Fruit fly (Drosophila melanogaster) whole organism, prepupa: ENCODE results near the gene CG6574.
A peak's percentile ranks its signal among the peaks of the same experiment; 100 is the strongest.

Experiments
- Blimp-1 ChIP-seq: fragments of 200-800 bp; sonication (Bioruptor generic); optimal IDR thresholded peaks from 3 replicates; lab custom pipeline; 2017; ENCODE audit warnings: missing biosample characterization, missing genetic modification characterization, mild to moderate bottlenecking, moderate library complexity, missing genetic modification reagents
- CG10669 ChIP-seq: fragments of 200-800 bp; sonication (Bioruptor generic); optimal IDR thresholded peaks from 3 replicates; lab custom pipeline; 2018; ENCODE audit warnings: missing biosample characterization, mild to moderate bottlenecking, missing genetic modification characterization, moderate library complexity
- CG11294 ChIP-seq: fragments of 200-800 bp; sonication (Bioruptor generic); IDR thresholded peaks from 2 replicates; pipeline ENCODE4 v1.3.6; 2022; ENCODE audit warnings: missing biosample characterization, missing genetic modification characterization
- CG11762 ChIP-seq: fragments of 200-800 bp; sonication (Bioruptor generic); optimal IDR thresholded peaks from 3 replicates; lab custom pipeline; 2016; ENCODE audit warnings: missing biosample characterization, missing genetic modification characterization; ENCODE audit not compliant: insufficient read depth
- CG11902 ChIP-seq: fragments of 200-800 bp; sonication (Bioruptor generic); optimal IDR thresholded peaks from 3 replicates; lab custom pipeline; 2016; ENCODE audit warnings: missing biosample characterization, missing genetic modification characterization
- CG15336 ChIP-seq: fragments of 200-800 bp; sonication (Bioruptor generic); IDR thresholded peaks from 2 replicates; pipeline ENCODE4 v1.3.6; 2022; ENCODE audit warnings: missing biosample characterization, missing genetic modification characterization
- CG16779 ChIP-seq: fragments of 200-800 bp; sonication (Bioruptor generic); optimal IDR thresholded peaks from 3 replicates; lab custom pipeline; 2017; ENCODE audit warnings: missing biosample characterization, mild to moderate bottlenecking, missing genetic modification characterization
- CG3032 ChIP-seq: fragments of 200-800 bp; optimal IDR thresholded peaks from 2 replicates; lab custom pipeline; 2019; ENCODE audit warnings: missing biosample characterization, mild to moderate bottlenecking, missing genetic modification characterization, moderate library complexity
- CG31627 ChIP-seq: fragments of 200-800 bp; sonication (Bioruptor generic); optimal IDR thresholded peaks from 3 replicates; lab custom pipeline; 2016; ENCODE audit warnings: missing biosample characterization, missing genetic modification characterization
- CG32006 ChIP-seq: fragments of 200-800 bp; sonication (Bioruptor generic); optimal IDR thresholded peaks from 3 replicates; lab custom pipeline; 2017; ENCODE audit warnings: missing biosample characterization, mild to moderate bottlenecking, missing genetic modification characterization
- CG34406 ChIP-seq: fragments of 200-800 bp; sonication (Bioruptor generic); optimal IDR thresholded peaks from 3 replicates; lab custom pipeline; 2016; ENCODE audit warnings: missing biosample characterization, missing genetic modification characterization
- CG3919 ChIP-seq: fragments of 200-800 bp; sonication (Bioruptor generic); optimal IDR thresholded peaks from 3 replicates; lab custom pipeline; 2016; ENCODE audit warnings: missing biosample characterization, missing genetic modification characterization
- CG6163 ChIP-seq: fragments of 200-800 bp; sonication (Bioruptor generic); IDR thresholded peaks from 3 replicates; pipeline ENCODE4 v1.3.6; 2022; ENCODE audit warnings: missing biosample characterization, missing genetic modification characterization
- CG6792 ChIP-seq: fragments of 200-800 bp; sonication (Bioruptor generic); optimal IDR thresholded peaks from 3 replicates; lab custom pipeline; 2016; ENCODE audit warnings: missing biosample characterization, missing genetic modification characterization
- CG6808 ChIP-seq: fragments of 200-800 bp; sonication (Bioruptor generic); optimal IDR thresholded peaks from 3 replicates; lab custom pipeline; 2017; ENCODE audit warnings: missing biosample characterization, missing genetic modification characterization, mild to moderate bottlenecking, moderate library complexity, missing genetic modification reagents
- CG6854 ChIP-seq: fragments of 200-800 bp; sonication (Bioruptor generic); optimal IDR thresholded peaks from 2 replicates; lab custom pipeline; 2017; ENCODE audit warnings: missing biosample characterization, mild to moderate bottlenecking, missing genetic modification characterization
- CG8119 ChIP-seq: fragments of 200-800 bp; sonication (Bioruptor generic); IDR thresholded peaks from 3 replicates; pipeline ENCODE4 v1.3.6; 2022; ENCODE audit warnings: missing biosample characterization, missing genetic modification characterization
- CG8632 ChIP-seq: fragments of 200-800 bp; sonication (Bioruptor generic); optimal IDR thresholded peaks from 3 replicates; lab custom pipeline; 2016; ENCODE audit warnings: missing biosample characterization, missing genetic modification characterization
- Eip75B ChIP-seq: fragments of 200-800 bp; sonication (Bioruptor generic); optimal IDR thresholded peaks from 3 replicates; lab custom pipeline; 2016; ENCODE audit warnings: missing biosample characterization, missing genetic modification characterization
- Eip93F ChIP-seq: fragments of 200-800 bp; sonication (Bioruptor generic); optimal IDR thresholded peaks from 2 replicates; lab custom pipeline; 2016; ENCODE audit warnings: missing biosample characterization, mild to moderate bottlenecking, missing genetic modification characterization
- Ets21C ChIP-seq: fragments of 200-800 bp; sonication (Bioruptor generic); optimal IDR thresholded peaks from 3 replicates; lab custom pipeline; 2016; ENCODE audit warnings: missing biosample characterization, missing genetic modification characterization
- Ets96B ChIP-seq: fragments of 200-800 bp; optimal IDR thresholded peaks from 2 replicates; lab custom pipeline; 2019; ENCODE audit warnings: missing biosample characterization, mild to moderate bottlenecking, missing genetic modification characterization, moderate library complexity
- Gug ChIP-seq: fragments of 200-800 bp; sonication (Bioruptor generic); IDR thresholded peaks from 2 replicates; pipeline ENCODE4 v1.3.6; 2022; ENCODE audit warnings: missing biosample characterization, missing genetic modification characterization
- Hr38 ChIP-seq: sonication (Bioruptor generic); optimal IDR thresholded peaks from 2 replicates; lab custom pipeline; 2016; ENCODE audit warnings: missing biosample characterization, missing genetic modification characterization
- Hr39 ChIP-seq: fragments of 200-800 bp; sonication (Bioruptor generic); optimal IDR thresholded peaks from 2 replicates; lab custom pipeline; 2016; ENCODE audit warnings: missing biosample characterization, missing genetic modification characterization
- Hr4 ChIP-seq: fragments of 200-800 bp; sonication (Bioruptor generic); optimal IDR thresholded peaks from 3 replicates; lab custom pipeline; 2016; ENCODE audit warnings: missing biosample characterization, missing genetic modification characterization
- Met ChIP-seq: fragments of 200-800 bp; sonication (Bioruptor generic); optimal IDR thresholded peaks from 3 replicates; lab custom pipeline; 2016; ENCODE audit warnings: missing biosample characterization, missing genetic modification characterization
- OdsH ChIP-seq: fragments of 200-800 bp; sonication (Bioruptor generic); optimal IDR thresholded peaks from 3 replicates; lab custom pipeline; 2016; ENCODE audit warnings: missing biosample characterization, missing genetic modification characterization
- Smox ChIP-seq: fragments of 200-800 bp; sonication (Bioruptor generic); optimal IDR thresholded peaks from 3 replicates; lab custom pipeline; 2016; ENCODE audit warnings: missing biosample characterization, missing genetic modification characterization
- Sox102F ChIP-seq: fragments of 200-800 bp; sonication (Bioruptor generic); optimal IDR thresholded peaks from 2 replicates; lab custom pipeline; 2016; ENCODE audit warnings: missing biosample characterization, mild to moderate bottlenecking, missing genetic modification characterization
- Sox14 ChIP-seq: fragments of 200-800 bp; sonication (Bioruptor generic); optimal IDR thresholded peaks from 3 replicates; lab custom pipeline; 2016; ENCODE audit warnings: missing biosample characterization, missing genetic modification characterization
- Sox15 ChIP-seq: fragments of 200-800 bp; sonication (Bioruptor generic); optimal IDR thresholded peaks from 3 replicates; lab custom pipeline; 2016; ENCODE audit warnings: missing biosample characterization, missing genetic modification characterization
- acj6 ChIP-seq: fragments of 200-800 bp; sonication (Bioruptor generic); optimal IDR thresholded peaks from 3 replicates; lab custom pipeline; 2016; ENCODE audit warnings: missing biosample characterization, missing genetic modification characterization
- cyc ChIP-seq: fragments of 200-800 bp; sonication (Bioruptor generic); optimal IDR thresholded peaks from 3 replicates; lab custom pipeline; 2016; ENCODE audit warnings: missing biosample characterization, missing genetic modification characterization
- dac ChIP-seq: fragments of 200-800 bp; sonication (Bioruptor generic); optimal IDR thresholded peaks from 2 replicates; lab custom pipeline; 2017; ENCODE audit warnings: missing biosample characterization, mild to moderate bottlenecking, missing genetic modification characterization
- eg ChIP-seq: fragments of 200-800 bp; sonication (Bioruptor generic); IDR thresholded peaks from 3 replicates; pipeline ENCODE4 v1.3.6; 2022; ENCODE audit warnings: missing biosample characterization, missing genetic modification characterization
- esn ChIP-seq: fragments of 200-800 bp; sonication (Bioruptor generic); optimal IDR thresholded peaks from 2 replicates; lab custom pipeline; 2016; ENCODE audit warnings: missing biosample characterization, mild to moderate bottlenecking, missing genetic modification characterization, moderate library complexity
- fd59A ChIP-seq: fragments of 200-800 bp; sonication (Bioruptor generic); optimal IDR thresholded peaks from 2 replicates; lab custom pipeline; 2017; ENCODE audit warnings: missing biosample characterization, mild to moderate bottlenecking, missing genetic modification characterization, missing genetic modification reagents
- fd85E ChIP-seq: fragments of 200-800 bp; sonication (Bioruptor generic); optimal IDR thresholded peaks from 3 replicates; lab custom pipeline; 2016; ENCODE audit warnings: missing biosample characterization, missing genetic modification characterization
- fkh ChIP-seq: fragments of 200-800 bp; sonication (Bioruptor generic); optimal IDR thresholded peaks from 3 replicates; lab custom pipeline; 2017; ENCODE audit warnings: missing biosample characterization, mild to moderate bottlenecking, missing genetic modification characterization, moderate library complexity
- lz ChIP-seq: fragments of 200-800 bp; sonication (Bioruptor generic); optimal IDR thresholded peaks from 3 replicates; lab custom pipeline; 2016; ENCODE audit warnings: missing biosample characterization, missing genetic modification characterization
- net ChIP-seq: fragments of 200-800 bp; sonication (Bioruptor generic); optimal IDR thresholded peaks from 3 replicates; lab custom pipeline; 2016; ENCODE audit warnings: missing biosample characterization, missing genetic modification characterization
- salr ChIP-seq, 2 experiments: fragments of 200-800 bp; sonication (Bioruptor generic); optimal IDR thresholded peaks; 3 replicates each; lab custom pipeline; 2016 to 2018; ENCODE audit warnings: missing biosample characterization in 2 of 2, missing genetic modification characterization in 2 of 2, mild to moderate bottlenecking in 1 of 2
- spab ChIP-seq: fragments of 200-800 bp; sonication (Bioruptor generic); optimal IDR thresholded peaks from 2 replicates; lab custom pipeline; 2017; ENCODE audit warnings: missing biosample characterization, mild to moderate bottlenecking, missing genetic modification characterization, missing genetic modification reagents
- ss ChIP-seq, 2 experiments: fragments of 200-800 bp; sonication (Bioruptor generic); optimal IDR thresholded peaks; 2 replicates in 1 of 2; 3 replicates in 1 of 2; lab custom pipeline; 2017 to 2018; ENCODE audit warnings: mild to moderate bottlenecking in 2 of 2, missing biosample characterization in 2 of 2, missing genetic modification characterization in 2 of 2, moderate library complexity in 1 of 2
- svp ChIP-seq: fragments of 200-800 bp; sonication (Bioruptor generic); peaks from one replicate; lab custom pipeline; 2016; ENCODE audit warnings: missing biosample characterization, missing genetic modification characterization
- vri ChIP-seq: fragments of 200-800 bp; sonication (Bioruptor generic); optimal IDR thresholded peaks from 3 replicates; lab custom pipeline; 2016; ENCODE audit warnings: missing biosample characterization, mild to moderate bottlenecking, missing genetic modification characterization

The CG6574 gene

dm6 chr3R:10849515-10849973, 13.2 kb downstream of the CG6574 start, which contains the start of gene CG42394 (continued):
- TF ChIP-seq Ets96B (tag; lab: Kevin White, UChicago) = peak; percentile 98
- peak; percentile 69 for TF ChIP-seq Ets21C (GFP tag; lab: Kevin White, UChicago)
- peak; percentile 95 for TF ChIP-seq spab (GFP tag; lab: Kevin White, UChicago)
- peak; percentile 83 for TF ChIP-seq lz
- peak; percentile 94 for TF ChIP-seq CG10669 (GFP tag; lab: Kevin White, UChicago)
- TF ChIP-seq Smox = peak; percentile 90
- TF ChIP-seq CG8119 (GFP tag; lab: Robert Waterston, UW) = peak; percentile 96
- TF ChIP-seq vri (GFP tag; lab: Kevin White, UChicago) = peak; percentile 80
- TF ChIP-seq CG32006 (GFP tag; lab: Kevin White, UChicago) = peak; percentile 96
- peak; percentile 95 for TF ChIP-seq eg (GFP tag; lab: Robert Waterston, UW)
- peak; percentile 91 for TF ChIP-seq Met (GFP tag; lab: Kevin White, UChicago)
- TF ChIP-seq net (GFP tag; lab: Kevin White, UChicago) = peak; percentile 92
- TF ChIP-seq CG11762 (GFP tag; lab: Kevin White, UChicago) = peak; percentile 94
- TF ChIP-seq CG16779 (tag; lab: Kevin White, UChicago) = peak; percentile 96
- peak; percentile 77 for TF ChIP-seq CG31627 (GFP tag; lab: Kevin White, UChicago)
- TF ChIP-seq CG8632 (GFP tag; lab: Kevin White, UChicago) = peak; percentile 89
- no peak for TF ChIP-seq Hr38 (GFP tag; lab: Kevin White, UChicago)
- peak; percentile 97 for TF ChIP-seq CG15336
- TF ChIP-seq CG11902 (GFP tag; lab: Kevin White, UChicago) = peak; percentile 71
- peak; percentile 92 for TF ChIP-seq CG6854
- TF ChIP-seq Eip75B (GFP tag; lab: Kevin White, UChicago) = peak; percentile 86
- peak; percentile 93 for TF ChIP-seq svp (GFP tag; lab: Kevin White, UChicago)

dm6 chr3R:10842422-10842821, 20.4 kb downstream of the CG6574 start:
- TF ChIP-seq CG34406 (GFP tag; lab: Kevin White, UChicago) (no peak), Hr38 (GFP tag; lab: Kevin White, UChicago) (no peak), vri (GFP tag; lab: Kevin White, UChicago) (no peak), net (GFP tag; lab: Kevin White, UChicago) (no peak), CG3919 (GFP tag; lab: Kevin White, UChicago) (peak; percentile 24), salr (GFP tag; optimal IDR thresholded peaks at IDR 0.05; lab: Kevin White, UChicago) (no peak), Sox102F (GFP tag; lab: Kevin White, UChicago) (no peak), svp (GFP tag; lab: Kevin White, UChicago) (no peak), Hr4 (GFP tag; lab: Kevin White, UChicago) (no peak), CG8632 (GFP tag; lab: Kevin White, UChicago) (no peak), acj6 (peak; percentile 19), esn (GFP tag; lab: Kevin White, UChicago) (no peak), fkh (GFP tag; lab: Kevin White, UChicago) (no peak), Sox14 (GFP tag; lab: Kevin White, UChicago) (no peak), CG31627 (GFP tag; lab: Kevin White, UChicago) (no peak), CG11902 (GFP tag; lab: Kevin White, UChicago) (no peak), CG32006 (GFP tag; lab: Kevin White, UChicago) (peak; percentile 48), fd59A (peak; percentile 16), Hr39 (GFP tag; lab: Kevin White, UChicago) (no peak), lz (no peak), spab (GFP tag; lab: Kevin White, UChicago) (no peak), Eip75B (GFP tag; lab: Kevin White, UChicago) (no peak), Gug (GFP tag; lab: Robert Waterston, UW) (no peak), CG11294 (GFP tag; lab: Robert Waterston, UW) (no peak), ss (GFP tag; optimal IDR thresholded peaks at IDR 0.05; lab: Kevin White, UChicago) (peak; percentile 4 to 31), CG6808 (GFP tag; lab: Kevin White, UChicago) (peak; percentile 44), Smox (no peak), Blimp-1 (GFP tag; lab: Kevin White, UChicago) (no peak), fd85E (GFP tag; lab: Kevin White, UChicago) (no peak), dac (GFP tag; lab: Kevin White, UChicago) (no peak), CG6792 (GFP tag; lab: Kevin White, UChicago) (no peak), CG8119 (GFP tag; lab: Robert Waterston, UW) (no peak), Sox15 (GFP tag; lab: Kevin White, UChicago) (no peak), OdsH (GFP tag; lab: Kevin White, UChicago) (no peak), Eip93F (no peak), Met (GFP tag; lab: Kevin White, UChicago) (no peak), CG3032 (peak; percentile 58), cyc (GFP tag; lab: Kevin White, UChicago) (no peak), CG6854 (no peak), CG16779 (tag; lab: Kevin White, UChicago) (no peak), CG6163 (no peak), Ets96B (tag; lab: Kevin White, UChicago) (peak; percentile 31)
